Worm (Caenorhabditis elegans): ENCODE results near the gene spn-4.
A peak's percentile ranks its signal among the peaks of the same experiment; 100 is the strongest.

- 0 out of 2 replicates have a peak, but pooled peaks have one; percentile 13 for TF ChIP-seq scrt-1 (GFP tag; IDR thresholded peaks at IDR 0.05)
- no peak for TF ChIP-seq F13C5.2 (tag; optimal IDR thresholded peaks at IDR 0.05)
- no peak for TF ChIP-seq tbx-37 (GFP tag; conservative IDR thresholded peaks at IDR 0.05)
- no peak for TF ChIP-seq tbx-11 (GFP tag; IDR thresholded peaks at IDR 0.05)
- no peak for TF ChIP-seq aly-1 (tag; optimal IDR thresholded peaks at IDR 0.05)
- no peak for TF ChIP-seq tra-4 (tag; optimal IDR thresholded peaks at IDR 0.05)
- no peak for TF ChIP-seq hmbx-1 (tag; optimal IDR thresholded peaks at IDR 0.05)
These were observed 3.3 kb upstream of the spn-4 start, which contains the start of gene ZC404.2 for ce11 chrV:6787906-6788430.
